Worm (Caenorhabditis elegans) whole organism, early embryonic: ENCODE data around the gene K11E4.6.

Source experiments
- B0310.2 ChIP-seq: sonication (generic microtip); optimal IDR thresholded peaks from 2 replicates; lab custom pipeline; 2016; ENCODE audit warnings: mild to moderate bottlenecking, missing genetic modification characterization, missing compliant biosample characterization
- F13C5.2 ChIP-seq: sonication (generic microtip); optimal IDR thresholded peaks from 2 replicates; lab custom pipeline; 2017; ENCODE audit warnings: mild to moderate bottlenecking, missing genetic modification characterization, inconsistent platforms, missing compliant biosample characterization
- aly-1 ChIP-seq: sonication (generic microtip); optimal IDR thresholded peaks from 2 replicates; lab custom pipeline; 2016; ENCODE audit warnings: missing genetic modification characterization, missing compliant biosample characterization
- ama-1 ChIP-seq: fragments of 150-350 bp; optimal IDR thresholded peaks from 2 replicates; lab custom pipeline; 2014
- ceh-13 ChIP-seq: fragments of 200-800 bp; sonication (Bioruptor generic); optimal IDR thresholded peaks from 2 replicates; lab custom pipeline; 2018; ENCODE audit warnings: mild to moderate bottlenecking, missing genetic modification characterization, missing compliant biosample characterization
- ceh-36 ChIP-seq: sonication (generic microtip); optimal IDR thresholded peaks from 2 replicates; lab custom pipeline; 2016; ENCODE audit warnings: missing genetic modification characterization, inconsistent platforms, missing compliant biosample characterization
- flt-1 ChIP-seq: fragments of 200-800 bp; sonication (Bioruptor generic); IDR thresholded peaks from 2 replicates; pipeline ENCODE4 v1.3.6; 2022; ENCODE audit warnings: missing genetic modification characterization, missing compliant biosample characterization
- hnd-1 ChIP-seq: sonication (generic microtip); optimal IDR thresholded peaks from 2 replicates; lab custom pipeline; 2016; ENCODE audit warnings: missing genetic modification characterization, missing compliant biosample characterization
- scrt-1 ChIP-seq: fragments of 200-800 bp; sonication (Bioruptor generic); IDR thresholded peaks from 2 replicates; pipeline ENCODE4 v1.3.6; 2022; ENCODE audit warnings: missing genetic modification characterization, missing compliant biosample characterization
- sea-1 ChIP-seq: fragments of 200-800 bp; sonication (Bioruptor generic); conservative IDR thresholded peaks from 2 replicates; pipeline ENCODE4 v1.3.6; 2022; ENCODE audit warnings: missing genetic modification characterization, missing compliant biosample characterization

DNA sequence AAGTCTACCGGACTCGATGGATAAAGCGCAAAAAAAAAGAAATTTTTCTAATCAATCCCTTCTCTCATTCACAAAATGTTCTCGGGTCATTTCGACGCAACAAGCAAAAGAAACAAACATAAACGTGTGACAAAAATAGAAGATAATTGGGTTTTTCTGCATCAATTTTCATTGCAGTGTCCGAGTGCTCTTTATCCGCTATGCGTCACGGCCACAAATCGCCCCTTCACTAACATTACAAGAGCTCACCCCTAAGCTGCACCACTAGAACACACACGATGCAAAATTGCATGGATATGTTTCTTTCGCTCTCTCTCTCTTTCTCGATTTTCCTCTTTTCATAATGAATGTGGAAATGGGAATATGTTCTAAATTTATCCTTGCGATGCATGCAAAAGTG lies 28.3 kb upstream of the K11E4.6 start:
- TF ChIP-seq B0310.2 (no peak), ceh-36 (tag; lab: Kevin White, UChicago) (no peak), aly-1 (tag; lab: Kevin White, UChicago) (no peak), flt-1 (GFP tag; lab: Robert Waterston, UW) (no peak), scrt-1 (GFP tag; lab: Robert Waterston, UW) (no peak), ama-1 (lab: Kevin White, UChicago) (no peak), hnd-1 (tag; lab: Kevin White, UChicago) (no peak), ceh-13 (GFP tag; lab: Kevin White, UChicago) (no peak), F13C5.2 (tag; lab: Kevin White, UChicago) (no peak), sea-1 (GFP tag; lab: Robert Waterston, UW) (no peak)
